Fruit fly (Drosophila melanogaster) whole organism, wandering third instar larva: ENCODE measurements around the gene erm.
A peak's percentile ranks its signal among the peaks of the same experiment; 100 is the strongest.

ENCODE experiments used
- Abd-B ChIP-seq: fragments of >200 bp; optimal IDR thresholded peaks from 2 replicates; lab custom pipeline; 2017; ENCODE audit warnings: missing biosample characterization, missing genetic modification characterization
- CG32264 ChIP-seq: fragments of 200-800 bp; sonication (Bioruptor generic); optimal IDR thresholded peaks from 2 replicates; lab custom pipeline; 2016; ENCODE audit warnings: missing biosample characterization, missing genetic modification characterization
- CG9705 ChIP-seq: fragments of 200-800 bp; sonication (Bioruptor generic); optimal IDR thresholded peaks from 2 replicates; lab custom pipeline; 2018; ENCODE audit warnings: missing biosample characterization, mild to moderate bottlenecking, missing genetic modification characterization
- CrebA ChIP-seq: fragments of 200-800 bp; sonication (Bioruptor generic); optimal IDR thresholded peaks from 2 replicates; lab custom pipeline; 2016; ENCODE audit warnings: missing biosample characterization, mild to moderate bottlenecking, missing genetic modification characterization, borderline replicate concordance
- Dfd ChIP-seq: fragments of >200 bp; optimal IDR thresholded peaks from 2 replicates; lab custom pipeline; 2017; ENCODE audit warnings: missing biosample characterization, missing genetic modification characterization
- GATAd ChIP-seq: sonication (Bioruptor generic); optimal IDR thresholded peaks from 2 replicates; lab custom pipeline; 2016; ENCODE audit warnings: missing biosample characterization, missing genetic modification characterization
- HLH106 ChIP-seq: fragments of 200-800 bp; optimal IDR thresholded peaks from 3 replicates; lab custom pipeline; 2019; ENCODE audit warnings: missing biosample characterization, mild to moderate bottlenecking, missing genetic modification characterization, moderate library complexity
- Hnf4 ChIP-seq: fragments of 200-800 bp; sonication (Bioruptor generic); optimal IDR thresholded peaks from 2 replicates; lab custom pipeline; 2016; ENCODE audit warnings: missing biosample characterization, mild to moderate bottlenecking, missing genetic modification characterization
- Hr78 ChIP-seq: fragments of >200 bp; optimal IDR thresholded peaks from 2 replicates; lab custom pipeline; 2017; ENCODE audit warnings: missing biosample characterization, missing genetic modification characterization
- Hr83 ChIP-seq: fragments of 200-300 bp; sonication (Bioruptor generic); optimal IDR thresholded peaks from 2 replicates; lab custom pipeline; 2016; ENCODE audit warnings: missing biosample characterization, mild to moderate bottlenecking, missing genetic modification characterization, moderate library complexity; ENCODE audit not compliant: poor library complexity, severe bottlenecking
- Jra ChIP-seq: sonication (Bioruptor generic); optimal IDR thresholded peaks from 2 replicates; lab custom pipeline; 2016; ENCODE audit warnings: missing biosample characterization, missing genetic modification characterization
- Mio ChIP-seq: sonication (Bioruptor generic); optimal IDR thresholded peaks from 2 replicates; lab custom pipeline; 2016; ENCODE audit warnings: missing biosample characterization, missing genetic modification characterization
- Myc ChIP-seq: fragments of >200 bp; optimal IDR thresholded peaks from 2 replicates; lab custom pipeline; 2017
- N ChIP-seq: fragments of >200 bp; optimal IDR thresholded peaks from 2 replicates; lab custom pipeline; 2018; ENCODE audit warnings: missing biosample characterization, missing external identifiers, missing genetic modification characterization
- OdsH ChIP-seq: fragments of 200-800 bp; sonication (Bioruptor generic); optimal IDR thresholded peaks from 2 replicates; lab custom pipeline; 2016; ENCODE audit warnings: missing biosample characterization, mild to moderate bottlenecking, missing genetic modification characterization
- Rel ChIP-seq, 2 experiments: fragments of 200-800 bp; sonication (Bioruptor generic) in 1 of 2; optimal IDR thresholded peaks; 2 replicates in 1 of 2; 3 replicates in 1 of 2; lab custom pipeline; 2016 to 2019; ENCODE audit warnings: mild to moderate bottlenecking in 2 of 2, missing biosample characterization in 2 of 2, missing genetic modification characterization in 2 of 2, moderate library complexity in 1 of 2
- Sp1 ChIP-seq: fragments of 200-800 bp; sonication (Bioruptor generic); optimal IDR thresholded peaks from 3 replicates; lab custom pipeline; 2019; ENCODE audit warnings: missing biosample characterization, mild to moderate bottlenecking, missing genetic modification characterization, moderate library complexity
- Vsx2 ChIP-seq: fragments of 200-300, 225-300 bp; sonication (Bioruptor generic); optimal IDR thresholded peaks from 2 replicates; lab custom pipeline; 2018; ENCODE audit warnings: missing biosample characterization, missing genetic modification characterization; ENCODE audit not compliant: partially characterized antibody
- brk ChIP-seq: fragments of 200-800 bp; sonication (Bioruptor generic); optimal IDR thresholded peaks from 2 replicates; lab custom pipeline; 2016; ENCODE audit warnings: missing biosample characterization, mild to moderate bottlenecking, missing genetic modification characterization
- dl ChIP-seq, 2 experiments: fragments of 175-275, 200-275 bp in 1 of 2; fragments of 200-275 bp in 1 of 2; sonication (Bioruptor generic); optimal IDR thresholded peaks; lab custom pipeline; 2018; ENCODE audit warnings: mild to moderate bottlenecking in 2 of 2, missing biosample characterization in 2 of 2, missing genetic modification characterization in 2 of 2, moderate library complexity in 2 of 2; ENCODE audit not compliant: partially characterized antibody in 2 of 2, insufficient read depth in 1 of 2
- dsf ChIP-seq: sonication (Bioruptor generic); optimal IDR thresholded peaks from 2 replicates; lab custom pipeline; 2016; ENCODE audit warnings: missing biosample characterization, missing genetic modification characterization, borderline replicate concordance
- ey ChIP-seq: fragments of 200-800 bp; sonication (Bioruptor generic); optimal IDR thresholded peaks from 2 replicates; lab custom pipeline; 2016; ENCODE audit warnings: missing biosample characterization, missing genetic modification characterization
- foxo ChIP-seq, 2 experiments: fragments of 200-800 bp; sonication (Bioruptor generic); optimal IDR thresholded peaks; 2 replicates in 1 of 2; 3 replicates in 1 of 2; lab custom pipeline; 2016 to 2017; ENCODE audit warnings: missing biosample characterization in 2 of 2, missing genetic modification characterization in 2 of 2
- lola ChIP-seq: fragments of >200 bp; optimal IDR thresholded peaks from 2 replicates; lab custom pipeline; 2017; ENCODE audit warnings: missing biosample characterization, missing genetic modification characterization
- psq ChIP-seq: fragments of 200-800 bp; sonication (Bioruptor generic); optimal IDR thresholded peaks from 3 replicates; lab custom pipeline; 2017; ENCODE audit warnings: missing biosample characterization, mild to moderate bottlenecking, missing genetic modification characterization, moderate library complexity
- sv ChIP-seq: fragments of 200-800 bp; sonication (Bioruptor generic); optimal IDR thresholded peaks from 3 replicates; lab custom pipeline; 2016; ENCODE audit warnings: missing biosample characterization, missing genetic modification characterization
- woc ChIP-seq: sonication (Bioruptor generic); optimal IDR thresholded peaks from 2 replicates; lab custom pipeline; 2016; ENCODE audit warnings: missing biosample characterization, mild to moderate bottlenecking, missing genetic modification characterization

The erm gene

dm6 chr2L:1975473-1975872, 5.3 kb upstream of the erm start:
- TF ChIP-seq CG32264 (GFP tag; lab: Kevin White, UChicago) (no peak), Dfd (GFP tag; lab: Kevin White, UChicago) (peak; percentile 91)

dm6 chr2L:1973957-1974356, 3.8 kb upstream of the erm start, which contains the start of gene Der-1:
TSS of gene Der-1 (plus strand) at chr2L:1973957.
- peak; percentile 25 for TF ChIP-seq Hr83 (GFP tag; lab: Kevin White, UChicago)
- TF ChIP-seq Hnf4 (GFP tag; lab: Kevin White, UChicago), result no peak
- TF ChIP-seq Myc (lab: Kevin White, UChicago), result peak; percentile 14
- TF ChIP-seq Rel (GFP tag; optimal IDR thresholded peaks at IDR 0.05; lab: Kevin White, UChicago), result no peak
- peak; percentile 35 for TF ChIP-seq Rel (tag; optimal IDR thresholded peaks at IDR 0.05; lab: Kevin White, UChicago)

- TF ChIP-seq N, result no peak
- peak; percentile 100 for TF ChIP-seq Vsx2 (GFP tag; lab: Kevin White, UChicago)
- no peak for TF ChIP-seq woc (GFP tag; lab: Kevin White, UChicago)
- no peak for TF ChIP-seq GATAd (GFP tag; lab: Kevin White, UChicago)
Measured at dm6 chr2L:1972450-1973119, 2.4 kb upstream of the erm start.

- TF ChIP-seq sv (GFP tag; lab: Kevin White, UChicago) (no peak), foxo (GFP tag; optimal IDR thresholded peaks at IDR 0.05; lab: Kevin White, UChicago) (no peak), HLH106 (tag; lab: Kevin White, UChicago) (no peak), Rel (GFP tag; optimal IDR thresholded peaks at IDR 0.05; lab: Kevin White, UChicago) (no peak), Rel (tag; optimal IDR thresholded peaks at IDR 0.05; lab: Kevin White, UChicago) (no peak), Dfd (GFP tag; lab: Kevin White, UChicago) (no peak), Sp1 (no peak), CG32264 (GFP tag; lab: Kevin White, UChicago) (no peak), woc (GFP tag; lab: Kevin White, UChicago) (no peak), brk (GFP tag; lab: Kevin White, UChicago) (no peak), dl (GFP tag; optimal IDR thresholded peaks at IDR 0.05; lab: Kevin White, UChicago; ENCODE audit: insufficient read depth in 1 of 2, partially characterized antibody in 2 of 2) (no peak), CrebA (GFP tag; lab: Kevin White, UChicago) (no peak), N (no peak), CG9705 (GFP tag; lab: Kevin White, UChicago) (no peak), Myc (lab: Kevin White, UChicago) (no peak), Hr78 (no peak), dsf (GFP tag; lab: Kevin White, UChicago) (no peak)
- TF ChIP-seq, all 38 proteins: peak for 0
Measured at dm6 chr2L:1967861-1968260, 2.3 kb downstream of the erm start.

dm6 chr2L:1967301-1967700, 2.9 kb downstream of the erm start:
- TF ChIP-seq dsf (GFP tag; lab: Kevin White, UChicago) (no peak), brk (GFP tag; lab: Kevin White, UChicago) (no peak), HLH106 (tag; lab: Kevin White, UChicago) (no peak)

DNA sequence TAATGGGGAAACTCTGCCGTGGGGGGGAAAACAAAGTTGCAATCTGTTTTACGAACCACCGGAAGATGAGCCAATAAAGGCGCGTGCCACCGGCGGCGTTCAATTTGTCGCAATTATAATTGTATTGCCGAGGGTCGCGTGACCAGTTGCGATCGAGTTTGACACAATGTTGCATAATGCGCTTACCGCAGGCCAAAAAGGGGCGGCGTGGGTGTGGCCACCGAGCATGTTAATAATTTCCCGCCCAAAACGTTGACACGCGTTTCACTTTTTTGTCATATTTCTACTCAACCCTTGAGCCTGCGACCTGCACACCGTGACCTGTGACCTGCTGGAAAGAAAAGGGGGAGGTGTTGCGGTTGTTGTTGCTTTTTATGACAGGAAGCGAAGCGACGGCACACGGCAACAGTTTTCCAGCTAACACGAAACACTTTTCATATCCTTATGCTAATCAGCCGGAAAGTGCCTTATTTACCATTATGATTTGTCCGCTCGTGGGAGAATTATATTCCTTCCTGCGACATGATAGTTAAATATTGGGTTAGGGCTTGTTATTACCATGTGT, 8.1 kb downstream of the erm start:
- TF ChIP-seq OdsH (GFP tag; lab: Kevin White, UChicago) (no peak), lola (GFP tag; lab: Kevin White, UChicago) (no peak), Mio (GFP tag; lab: Kevin White, UChicago) (no peak), GATAd (GFP tag; lab: Kevin White, UChicago) (no peak), psq (GFP tag; lab: Kevin White, UChicago) (no peak), brk (GFP tag; lab: Kevin White, UChicago) (no peak), Jra (GFP tag; lab: Kevin White, UChicago) (no peak), ey (GFP tag; lab: Kevin White, UChicago) (no peak), HLH106 (tag; lab: Kevin White, UChicago) (no peak), Abd-B (GFP tag; lab: Kevin White, UChicago) (no peak)
